Worm (Caenorhabditis elegans) whole organism, L1 larva: ENCODE data around the gene C44B7.5.

Experiments
- C04F5.9 ChIP-seq: sonication (generic microtip); optimal IDR thresholded peaks from 2 replicates; lab custom pipeline; 2016; ENCODE audit warnings: missing genetic modification characterization, missing compliant biosample characterization
- C16A3.4 ChIP-seq: fragments of 150-350 bp; optimal IDR thresholded peaks from 2 replicates; lab custom pipeline; 2014; ENCODE audit warnings: missing biosample characterization, missing genetic modification characterization
- C34B4.2 ChIP-seq: sonication (generic microtip); optimal IDR thresholded peaks from 2 replicates; lab custom pipeline; 2017; ENCODE audit warnings: mild to moderate bottlenecking, missing genetic modification characterization, missing compliant biosample characterization
- Y116A8C.19 ChIP-seq: sonication (generic microtip); optimal IDR thresholded peaks from 2 replicates; lab custom pipeline; 2016; ENCODE audit warnings: missing compliant biosample characterization, missing genetic modification characterization, borderline replicate concordance
- aha-1 ChIP-seq: fragments of 150-350 bp; optimal IDR thresholded peaks from 2 replicates; lab custom pipeline; 2014; ENCODE audit warnings: missing biosample characterization, missing genetic modification characterization
- aly-2 ChIP-seq: fragments of 150-350 bp; optimal IDR thresholded peaks from 2 replicates; lab custom pipeline; 2014; ENCODE audit warnings: missing biosample characterization, missing genetic modification characterization
- blmp-1 ChIP-seq: fragments of 150-350 bp; optimal IDR thresholded peaks from 2 replicates; lab custom pipeline; 2014; ENCODE audit warnings: missing biosample characterization, missing genetic modification characterization
- ceh-63 ChIP-seq: fragments of 200-800 bp; sonication (Bioruptor generic); optimal IDR thresholded peaks from 2 replicates; lab custom pipeline; 2018; ENCODE audit warnings: mild to moderate bottlenecking, missing genetic modification characterization, missing compliant biosample characterization
- ceh-8 ChIP-seq: fragments of 200-800 bp; sonication (Bioruptor generic); optimal IDR thresholded peaks from 2 replicates; lab custom pipeline; 2018; ENCODE audit warnings: mild to moderate bottlenecking, missing genetic modification characterization, moderate library complexity, missing compliant biosample characterization
- ceh-82 ChIP-seq, 3 experiments: fragments of 150-350 bp in 1 of 3; sonication (generic microtip) in 2 of 3; optimal IDR thresholded peaks; 2 replicates each; lab custom pipeline; 2014 to 2017; ENCODE audit warnings: missing biosample characterization in 3 of 3, missing genetic modification characterization in 3 of 3
- ceh-88 ChIP-seq: fragments of 200-800 bp; sonication (Bioruptor generic); IDR thresholded peaks from 2 replicates; pipeline ENCODE4 v1.3.6; 2022; ENCODE audit warnings: missing genetic modification characterization, missing compliant biosample characterization
- ceh-90 ChIP-seq: sonication (generic microtip); optimal IDR thresholded peaks from 2 replicates; lab custom pipeline; 2016; ENCODE audit warnings: missing genetic modification characterization, missing compliant biosample characterization
- ces-1 ChIP-seq: fragments of 150-350 bp; optimal IDR thresholded peaks from 2 replicates; lab custom pipeline; 2014; ENCODE audit warnings: missing biosample characterization, missing genetic modification reagents, missing genetic modification characterization
- dpl-1 ChIP-seq, 3 experiments: fragments of 150-350 bp in 2 of 3; sonication (generic microtip) in 1 of 3; optimal IDR thresholded peaks; 2 replicates each; lab custom pipeline; 2014 to 2017; ENCODE audit warnings: missing biosample characterization in 3 of 3, missing genetic modification characterization in 3 of 3, missing genetic modification reagents in 3 of 3
- dsc-1 ChIP-seq: sonication (generic microtip); optimal IDR thresholded peaks from 2 replicates; lab custom pipeline; 2016; ENCODE audit warnings: mild to moderate bottlenecking, missing genetic modification characterization, missing compliant biosample characterization
- egl-27 ChIP-seq, 2 experiments: fragments of 150-350 bp in 1 of 2; sonication (generic microtip); optimal IDR thresholded peaks; 3 replicates each; lab custom pipeline; 2017 to 2018; ENCODE audit warnings: missing biosample characterization in 2 of 2, missing genetic modification characterization in 2 of 2, missing genetic modification reagents in 2 of 2
- fkh-8 ChIP-seq: sonication (generic microtip); optimal IDR thresholded peaks from 2 replicates; lab custom pipeline; 2016; ENCODE audit warnings: mild to moderate bottlenecking, missing genetic modification characterization, missing compliant biosample characterization
- fos-1 ChIP-seq: fragments of 150-350 bp; optimal IDR thresholded peaks from 2 replicates; lab custom pipeline; 2014; ENCODE audit warnings: missing biosample characterization, missing genetic modification characterization
- grh-1 ChIP-seq: fragments of 200-800 bp; sonication (Bioruptor generic); IDR thresholded peaks from 2 replicates; pipeline ENCODE4 v1.3.6; 2022; ENCODE audit warnings: missing genetic modification reagents, missing genetic modification characterization, missing compliant biosample characterization
- hlh-4 ChIP-seq: sonication (generic microtip); optimal IDR thresholded peaks from 2 replicates; lab custom pipeline; 2016; ENCODE audit warnings: mild to moderate bottlenecking, missing genetic modification characterization, missing compliant biosample characterization
- lin-14 ChIP-seq: fragments of 200-800 bp; sonication (Bioruptor generic); optimal IDR thresholded peaks from 2 replicates; lab custom pipeline; 2018; ENCODE audit warnings: mild to moderate bottlenecking, missing genetic modification characterization, moderate library complexity, missing compliant biosample characterization
- lin-15B ChIP-seq: fragments of 150-350 bp; sonication (generic microtip); optimal IDR thresholded peaks from 3 replicates; lab custom pipeline; 2014; ENCODE audit warnings: missing biosample characterization, missing genetic modification characterization
- lin-39 ChIP-seq: fragments of 150-350 bp; optimal IDR thresholded peaks from 2 replicates; lab custom pipeline; 2014; ENCODE audit warnings: missing biosample characterization, missing genetic modification reagents, missing genetic modification characterization
- lsy-2 ChIP-seq, 2 experiments: fragments of 150-350 bp; optimal IDR thresholded peaks; 2 replicates each; lab custom pipeline; 2014; ENCODE audit warnings: missing biosample characterization in 2 of 2, missing genetic modification characterization in 2 of 2
- mab-9 ChIP-seq: fragments of 200-800 bp; sonication (Bioruptor generic); IDR thresholded peaks from 2 replicates; pipeline ENCODE4 v1.3.6; 2022; ENCODE audit warnings: missing genetic modification reagents, missing genetic modification characterization, missing compliant biosample characterization
- mdl-1 ChIP-seq, 2 experiments: fragments of 150-350 bp; optimal IDR thresholded peaks; 2 replicates each; lab custom pipeline; 2014 to 2017; ENCODE audit warnings: missing biosample characterization in 2 of 2, missing genetic modification characterization in 2 of 2, inconsistent platforms in 1 of 2
- mef-2 ChIP-seq: fragments of 150-350 bp; optimal IDR thresholded peaks from 2 replicates; lab custom pipeline; 2014; ENCODE audit warnings: missing biosample characterization, missing genetic modification characterization
- mep-1 ChIP-seq: fragments of 150-350 bp; optimal IDR thresholded peaks from 2 replicates; lab custom pipeline; 2014; ENCODE audit warnings: missing biosample characterization, missing genetic modification characterization
- nhr-11 ChIP-seq: fragments of 150-350 bp; optimal IDR thresholded peaks from 2 replicates; lab custom pipeline; 2014; ENCODE audit warnings: missing biosample characterization, missing genetic modification characterization
- nhr-19 ChIP-seq: fragments of 200-800 bp; sonication (Bioruptor generic); conservative IDR thresholded peaks from 2 replicates; pipeline ENCODE4 v1.3.6; 2022; ENCODE audit warnings: missing genetic modification characterization, missing compliant biosample characterization
- nhr-20 ChIP-seq: sonication (generic microtip); optimal IDR thresholded peaks from 2 replicates; lab custom pipeline; 2016; ENCODE audit warnings: mild to moderate bottlenecking, missing genetic modification characterization, missing compliant biosample characterization
- nhr-237 ChIP-seq: fragments of 150-350 bp; optimal IDR thresholded peaks from 2 replicates; lab custom pipeline; 2014; ENCODE audit warnings: missing biosample characterization, missing genetic modification characterization
- nhr-71 ChIP-seq: sonication (generic microtip); optimal IDR thresholded peaks from 2 replicates; lab custom pipeline; 2016; ENCODE audit warnings: mild to moderate bottlenecking, missing genetic modification characterization, moderate library complexity, missing compliant biosample characterization
- nhr-77 ChIP-seq: fragments of 150-350 bp; optimal IDR thresholded peaks from 2 replicates; lab custom pipeline; 2014; ENCODE audit warnings: missing biosample characterization, missing genetic modification characterization
- nhr-85 ChIP-seq: sonication (generic microtip); peaks from one replicate; lab custom pipeline; 2016; ENCODE audit warnings: missing genetic modification characterization, inconsistent platforms, missing compliant biosample characterization
- nhr-90 ChIP-seq: sonication (generic microtip); optimal IDR thresholded peaks from 2 replicates; lab custom pipeline; 2016; ENCODE audit warnings: mild to moderate bottlenecking, missing genetic modification characterization, missing compliant biosample characterization; ENCODE audit not compliant: poor library complexity
- pag-3 ChIP-seq: sonication (generic microtip); optimal IDR thresholded peaks from 2 replicates; lab custom pipeline; 2017; ENCODE audit warnings: missing genetic modification characterization, mild to moderate bottlenecking, missing compliant biosample characterization, antibody characterized with exemption, borderline replicate concordance; ENCODE audit not compliant: insufficient read depth
- pax-3 ChIP-seq: fragments of 200-800 bp; sonication (Bioruptor generic); optimal IDR thresholded peaks from 2 replicates; lab custom pipeline; 2018; ENCODE audit warnings: mild to moderate bottlenecking, missing genetic modification characterization, moderate library complexity, missing compliant biosample characterization
- pqm-1 ChIP-seq: sonication (generic microtip); optimal IDR thresholded peaks from 3 replicates; lab custom pipeline; 2017; ENCODE audit warnings: missing biosample characterization, missing genetic modification characterization
- rnt-1 ChIP-seq: sonication (generic microtip); optimal IDR thresholded peaks from 2 replicates; lab custom pipeline; 2016; ENCODE audit warnings: mild to moderate bottlenecking, missing genetic modification characterization, moderate library complexity, missing compliant biosample characterization
- snu-23 ChIP-seq: sonication (generic microtip); optimal IDR thresholded peaks from 2 replicates; lab custom pipeline; 2016; ENCODE audit warnings: missing genetic modification characterization, missing compliant biosample characterization
- sptf-1 ChIP-seq: fragments of 150-350 bp; optimal IDR thresholded peaks from 2 replicates; lab custom pipeline; 2014; ENCODE audit warnings: missing biosample characterization, missing genetic modification characterization
- sup-37 ChIP-seq: fragments of 200-800 bp; sonication (Bioruptor generic); optimal IDR thresholded peaks from 2 replicates; lab custom pipeline; 2018; ENCODE audit warnings: mild to moderate bottlenecking, missing genetic modification characterization, missing compliant biosample characterization
- tbx-2 ChIP-seq: sonication (generic microtip); optimal IDR thresholded peaks from 2 replicates; lab custom pipeline; 2016; ENCODE audit warnings: missing genetic modification characterization, missing compliant biosample characterization
- unc-130 ChIP-seq: fragments of 150-350 bp; optimal IDR thresholded peaks from 2 replicates; lab custom pipeline; 2017; ENCODE audit warnings: missing biosample characterization, missing genetic modification characterization, inconsistent platforms
- unc-86 ChIP-seq: sonication (generic microtip); optimal IDR thresholded peaks from 2 replicates; lab custom pipeline; 2016; ENCODE audit warnings: missing genetic modification characterization, missing compliant biosample characterization
- unc-98 ChIP-seq: fragments of 200-800 bp; sonication (Bioruptor generic); IDR thresholded peaks from 2 replicates; pipeline ENCODE4 v1.3.6; 2022; ENCODE audit warnings: missing genetic modification characterization, missing compliant biosample characterization
- xbp-1 ChIP-seq: sonication (generic microtip); optimal IDR thresholded peaks from 2 replicates; lab custom pipeline; 2016; ENCODE audit warnings: missing genetic modification characterization, missing compliant biosample characterization
- zip-4 ChIP-seq: fragments of 200-800 bp; sonication (Bioruptor generic); optimal IDR thresholded peaks from 2 replicates; lab custom pipeline; 2018; ENCODE audit warnings: mild to moderate bottlenecking, missing genetic modification characterization, moderate library complexity, missing compliant biosample characterization

The C44B7.5 gene

DNA sequence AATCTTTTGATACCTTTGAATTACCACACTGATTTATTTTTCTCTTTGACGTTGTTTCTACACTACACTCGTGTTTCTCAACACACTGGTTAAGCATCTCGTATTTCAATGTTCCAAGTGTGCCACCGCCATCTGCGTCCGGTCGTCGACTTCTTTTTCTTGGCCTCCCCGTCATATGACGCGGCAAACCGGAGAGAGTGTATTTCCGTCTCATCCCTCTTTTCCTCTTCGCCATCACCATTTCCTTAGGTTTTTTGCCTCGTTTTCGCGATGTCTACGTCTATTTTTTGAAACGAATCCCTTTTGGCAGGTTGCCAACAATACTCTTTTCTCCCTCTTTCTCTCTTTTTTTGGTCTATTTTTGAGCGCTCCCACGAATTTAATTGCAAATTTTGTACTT, 33.4 kb downstream of the C44B7.5 start (continued):
- TF ChIP-seq unc-86 (tag; lab: Kevin White, UChicago) (peak; percentile 15), ces-1 (GFP tag; lab: Kevin White, UChicago) (no peak), egl-27 (tag; optimal IDR thresholded peaks at IDR 0.05; lab: Kevin White, UChicago) (peak in 1 of 2 experiments; percentile 62), dpl-1 (GFP tag; optimal IDR thresholded peaks at IDR 0.05; lab: Kevin White, UChicago) (no peak), nhr-85 (tag; lab: Kevin White, UChicago) (peak; percentile 93), nhr-71 (tag; lab: Kevin White, UChicago) (peak; percentile 79), lin-15B (no peak), aha-1 (tag; lab: Kevin White, UChicago) (no peak), lin-39 (no peak), lsy-2 (tag; optimal IDR thresholded peaks at IDR 0.05; lab: Kevin White, UChicago) (peak; percentile 47 to 63), ceh-63 (GFP tag; lab: Kevin White, UChicago) (no peak), nhr-77 (peak; percentile 1), rnt-1 (tag; lab: Kevin White, UChicago) (peak; percentile 67), grh-1 (no peak), fkh-8 (tag; lab: Kevin White, UChicago) (no peak), snu-23 (GFP tag; lab: Kevin White, UChicago) (peak; percentile 74), nhr-20 (tag; lab: Kevin White, UChicago) (peak; percentile 87), tbx-2 (tag; lab: Kevin White, UChicago) (peak; percentile 46), nhr-237 (tag; lab: Kevin White, UChicago) (no peak), unc-130 (tag; lab: Kevin White, UChicago) (no peak), pag-3 (tag; lab: Kevin White, UChicago) (no peak), C34B4.2 (tag; lab: Kevin White, UChicago) (no peak), dsc-1 (peak; percentile 70), xbp-1 (tag; lab: Kevin White, UChicago) (peak; percentile 43), fos-1 (tag; lab: Kevin White, UChicago) (no peak), mef-2 (tag; lab: Kevin White, UChicago) (peak; percentile 31), zip-4 (GFP tag; lab: Kevin White, UChicago) (no peak), lin-14 (GFP tag; lab: Kevin White, UChicago) (peak; percentile 90), C16A3.4 (tag; lab: Kevin White, UChicago) (no peak)

DNA sequence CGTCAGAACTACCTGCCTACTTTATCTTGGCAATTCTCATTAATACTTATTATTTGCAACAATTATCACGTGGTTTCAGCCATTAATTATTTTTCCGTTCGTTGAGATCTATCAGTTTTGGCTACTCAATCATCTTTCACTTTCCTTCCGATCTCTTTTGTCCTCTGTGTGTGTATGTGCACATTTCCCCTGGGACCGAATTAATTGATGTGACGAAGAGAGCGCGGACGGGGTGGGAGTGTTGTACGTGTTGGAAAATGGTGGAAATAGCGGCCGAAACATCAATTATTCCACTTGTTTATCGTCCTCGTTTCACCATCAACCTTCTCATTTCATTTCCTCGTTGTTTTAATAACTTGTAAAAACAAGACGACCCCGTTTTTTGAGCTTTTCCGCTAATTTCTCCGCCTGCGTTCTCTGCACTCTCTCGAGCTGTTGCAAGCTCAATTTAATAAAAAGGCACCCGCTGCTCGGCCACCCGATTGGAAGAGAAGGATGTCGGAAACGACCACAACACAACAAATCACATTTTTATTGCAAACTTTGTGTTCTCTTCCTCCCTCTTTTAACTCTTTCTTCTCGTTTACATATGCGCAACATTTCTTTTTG, 34.0 kb downstream of the C44B7.5 start:
- TF ChIP-seq nhr-19 (GFP tag; lab: Robert Waterston, UW) (no peak), aly-2 (no peak), xbp-1 (tag; lab: Kevin White, UChicago) (no peak), zip-4 (GFP tag; lab: Kevin White, UChicago) (no peak), ces-1 (GFP tag; lab: Kevin White, UChicago) (no peak), nhr-237 (tag; lab: Kevin White, UChicago) (no peak), nhr-11 (tag; lab: Kevin White, UChicago) (no peak), C04F5.9 (tag; lab: Kevin White, UChicago) (no peak), grh-1 (no peak), unc-98 (no peak), hlh-4 (tag; lab: Kevin White, UChicago) (no peak), pag-3 (tag; lab: Kevin White, UChicago) (no peak), unc-86 (tag; lab: Kevin White, UChicago) (no peak), ceh-8 (GFP tag; lab: Kevin White, UChicago) (peak; percentile 58), mep-1 (peak; percentile 0), pqm-1 (no peak), pax-3 (tag; lab: Kevin White, UChicago) (no peak), mab-9 (GFP tag; lab: Robert Waterston, UW) (peak; percentile 55; the same call in 1 of the 2 replicates), lin-15B (no peak), Y116A8C.19 (tag; lab: Kevin White, UChicago) (no peak), nhr-20 (tag; lab: Kevin White, UChicago) (no peak), aha-1 (tag; lab: Kevin White, UChicago) (no peak), ceh-90 (tag; lab: Kevin White, UChicago) (no peak), unc-130 (tag; lab: Kevin White, UChicago) (no peak), nhr-85 (tag; lab: Kevin White, UChicago) (no peak), nhr-90 (tag; lab: Kevin White, UChicago) (no peak), ceh-88 (GFP tag; lab: Robert Waterston, UW) (no peak), blmp-1 (peak; percentile 67), ceh-82 (tag; optimal IDR thresholded peaks at IDR 0.05; lab: Kevin White, UChicago) (no peak), mdl-1 (tag; optimal IDR thresholded peaks at IDR 0.05; lab: Kevin White, UChicago) (peak in 1 of 2 experiments; percentile 8), sptf-1 (tag; lab: Kevin White, UChicago) (no peak), sup-37 (GFP tag; lab: Kevin White, UChicago) (no peak)
